Worm (Caenorhabditis elegans) whole organism, L2 larva: Measurements from ENCODE around the gene C31B8.1.

ENCODE experiments used
- ZK546.5 ChIP-seq: sonication (generic microtip); optimal IDR thresholded peaks from 2 replicates; lab custom pipeline; 2017; ENCODE audit warnings: missing biosample characterization, missing genetic modification characterization
- ama-1 ChIP-seq: fragments of 150-350 bp; optimal IDR thresholded peaks from 2 replicates; lab custom pipeline; 2018; ENCODE audit warnings: inconsistent platforms
- elt-1 ChIP-seq: fragments of 150-350 bp; optimal IDR thresholded peaks from 2 replicates; lab custom pipeline; 2014; ENCODE audit warnings: missing biosample characterization, missing genetic modification characterization
- elt-3 ChIP-seq: sonication (generic microtip); optimal IDR thresholded peaks from 2 replicates; lab custom pipeline; 2017; ENCODE audit warnings: missing biosample characterization, missing genetic modification characterization
- lin-13 ChIP-seq: fragments of 150-350 bp; optimal IDR thresholded peaks from 2 replicates; lab custom pipeline; 2014; ENCODE audit warnings: missing biosample characterization, missing genetic modification reagents, missing genetic modification characterization
- mdl-1 ChIP-seq, 2 experiments: fragments of 150-350 bp in 1 of 2; sonication (generic microtip) in 1 of 2; optimal IDR thresholded peaks; 2 replicates each; lab custom pipeline; 2017; ENCODE audit warnings: missing biosample characterization in 2 of 2, missing genetic modification characterization in 2 of 2
- nhr-129 ChIP-seq: fragments of 150-350 bp; optimal IDR thresholded peaks from 2 replicates; lab custom pipeline; 2014; ENCODE audit warnings: missing biosample characterization, missing genetic modification characterization
- nhr-23 ChIP-seq: fragments of 150-350 bp; optimal IDR thresholded peaks from 2 replicates; lab custom pipeline; 2014; ENCODE audit warnings: missing biosample characterization, missing genetic modification reagents, missing genetic modification characterization
- nhr-237 ChIP-seq: fragments of 150-350 bp; optimal IDR thresholded peaks from 2 replicates; lab custom pipeline; 2014; ENCODE audit warnings: missing biosample characterization, missing genetic modification characterization
- nhr-77 ChIP-seq: fragments of 150-350 bp; optimal IDR thresholded peaks from 2 replicates; lab custom pipeline; 2014; ENCODE audit warnings: missing biosample characterization, missing genetic modification characterization
- skn-1 ChIP-seq: sonication (generic microtip); optimal IDR thresholded peaks from 2 replicates; lab custom pipeline; 2017; ENCODE audit warnings: missing biosample characterization, missing genetic modification characterization
- snpc-4 ChIP-seq: fragments of 150-350 bp; optimal IDR thresholded peaks from 2 replicates; lab custom pipeline; 2014; ENCODE audit warnings: missing biosample characterization, missing genetic modification characterization
- unc-39 ChIP-seq: fragments of 150-350 bp; optimal IDR thresholded peaks from 2 replicates; lab custom pipeline; 2014; ENCODE audit warnings: missing biosample characterization, missing genetic modification characterization
- zag-1 ChIP-seq: fragments of 150-350 bp; optimal IDR thresholded peaks from 2 replicates; lab custom pipeline; 2014; ENCODE audit warnings: missing biosample characterization, missing genetic modification characterization

DNA sequence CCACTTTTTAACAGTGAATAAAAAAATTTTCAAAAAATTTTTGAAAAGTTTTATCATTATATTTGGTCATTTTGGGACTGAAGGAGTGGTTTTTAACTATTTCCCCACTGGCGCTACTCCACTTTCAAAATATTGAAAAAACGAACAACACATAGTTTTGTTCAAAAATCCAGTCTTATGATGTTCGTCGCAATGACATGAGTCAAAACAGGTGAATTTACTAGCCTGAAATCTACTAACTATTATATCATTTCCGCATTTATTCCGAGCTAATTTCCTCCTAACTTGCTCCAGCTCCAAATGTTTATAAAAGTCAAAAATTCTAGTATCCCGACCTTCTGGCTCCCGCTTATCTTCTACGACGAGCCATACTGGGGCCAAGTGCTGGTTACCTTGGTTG, 46.9 kb upstream of the C31B8.1 start, which contains the start of gene sre-24:
- TF ChIP-seq nhr-77 (tag; lab: Kevin White, UChicago) (no peak), elt-3 (tag; lab: Kevin White, UChicago) (no peak), nhr-23 (tag; lab: Kevin White, UChicago) (no peak), skn-1 (no peak), elt-1 (tag; lab: Kevin White, UChicago) (no peak), ama-1 (no peak), mdl-1 (tag; optimal IDR thresholded peaks at IDR 0.05; lab: Kevin White, UChicago) (no peak), zag-1 (tag; lab: Kevin White, UChicago) (no peak), lin-13 (GFP tag; lab: Kevin White, UChicago) (no peak), unc-39 (tag; lab: Kevin White, UChicago) (no peak), nhr-129 (tag; lab: Kevin White, UChicago) (no peak), nhr-237 (tag; lab: Kevin White, UChicago) (no peak), ZK546.5 (tag; lab: Kevin White, UChicago) (no peak), snpc-4 (tag; lab: Kevin White, UChicago) (no peak)
